Worm (Caenorhabditis elegans): ENCODE measurements around the gene srj-54.

ce11 chrV:2821618-2822272, 37.9 kb downstream of the srj-54 start, which contains the start of gene srh-36:
- TF ChIP-seq flt-1 (GFP tag; IDR thresholded peaks at IDR 0.05) (no peak), cog-1 (tag; optimal IDR thresholded peaks at IDR 0.05) (no peak), klf-2 (GFP tag; conservative IDR thresholded peaks at IDR 0.05) (no peak), ref-1 (GFP tag; conservative IDR thresholded peaks at IDR 0.05) (no peak), tab-1 (GFP tag; IDR thresholded peaks at IDR 0.05) (no peak), med-1 (GFP tag; optimal IDR thresholded peaks at IDR 0.05; ENCODE audit: insufficient read depth) (no peak), ztf-29 (GFP tag; IDR thresholded peaks at IDR 0.05) (no peak), T22C8.4 (GFP tag; IDR thresholded peaks at IDR 0.05) (no peak)
